Worm (Caenorhabditis elegans) whole organism, late embryonic: ENCODE results near the gene F59A1.6.

Experiments
- C08G9.2 ChIP-seq: sonication (generic microtip); optimal IDR thresholded peaks from 2 replicates; lab custom pipeline; 2016; ENCODE audit warnings: mild to moderate bottlenecking, missing genetic modification characterization, moderate library complexity, missing compliant biosample characterization
- K09A11.1 ChIP-seq: sonication (generic microtip); optimal IDR thresholded peaks from 2 replicates; lab custom pipeline; 2017; ENCODE audit warnings: antibody characterized with exemption, mild to moderate bottlenecking, missing genetic modification characterization, missing compliant biosample characterization; ENCODE audit not compliant: insufficient read depth
- ama-1 ChIP-seq: fragments of 150-350 bp; optimal IDR thresholded peaks from 2 replicates; lab custom pipeline; 2014
- ceh-19 ChIP-seq: fragments of 200-800 bp; sonication (Bioruptor generic); optimal IDR thresholded peaks from 2 replicates; lab custom pipeline; 2018; ENCODE audit warnings: mild to moderate bottlenecking, missing genetic modification characterization, missing compliant biosample characterization
- ceh-2 ChIP-seq: sonication (generic microtip); optimal IDR thresholded peaks from 2 replicates; lab custom pipeline; 2016; ENCODE audit warnings: missing genotype, missing genetic modification characterization, missing compliant biosample characterization
- ceh-22 ChIP-seq: sonication (generic microtip); optimal IDR thresholded peaks from 2 replicates; lab custom pipeline; 2017; ENCODE audit warnings: missing biosample characterization, missing genetic modification characterization
- ceh-24 ChIP-seq: sonication (generic microtip); optimal IDR thresholded peaks from 2 replicates; lab custom pipeline; 2016; ENCODE audit warnings: mild to moderate bottlenecking, missing genetic modification characterization, missing compliant biosample characterization
- ceh-48 ChIP-seq: sonication (generic microtip); optimal IDR thresholded peaks from 2 replicates; lab custom pipeline; 2016; ENCODE audit warnings: missing genetic modification characterization, inconsistent platforms, missing compliant biosample characterization
- ceh-6 ChIP-seq: fragments of 200-800 bp; sonication (Bioruptor generic); optimal IDR thresholded peaks from 2 replicates; lab custom pipeline; 2018; ENCODE audit warnings: mild to moderate bottlenecking, missing genetic modification characterization, missing compliant biosample characterization
- ceh-9 ChIP-seq: sonication (generic microtip); optimal IDR thresholded peaks from 2 replicates; lab custom pipeline; 2016; ENCODE audit warnings: mild to moderate bottlenecking, missing genetic modification characterization, inconsistent platforms, missing compliant biosample characterization
- che-1 ChIP-seq: sonication (generic microtip); optimal IDR thresholded peaks from 2 replicates; lab custom pipeline; 2016; ENCODE audit warnings: mild to moderate bottlenecking, missing genetic modification characterization, missing compliant biosample characterization
- dmd-4 ChIP-seq: sonication (generic microtip); optimal IDR thresholded peaks from 2 replicates; lab custom pipeline; 2016; ENCODE audit warnings: borderline replicate concordance, missing genetic modification characterization, missing compliant biosample characterization
- dve-1 ChIP-seq: sonication (generic microtip); optimal IDR thresholded peaks from 2 replicates; lab custom pipeline; 2017; ENCODE audit warnings: antibody characterized with exemption, mild to moderate bottlenecking, missing genetic modification characterization, missing compliant biosample characterization
- elt-2 ChIP-seq: sonication (generic microtip); optimal IDR thresholded peaks from 2 replicates; lab custom pipeline; 2016; ENCODE audit warnings: missing genetic modification reagents, missing genetic modification characterization, missing compliant biosample characterization
- ets-4 ChIP-seq: sonication (generic microtip); optimal IDR thresholded peaks from 2 replicates; lab custom pipeline; 2016; ENCODE audit warnings: missing genetic modification characterization, missing compliant biosample characterization
- fax-1 ChIP-seq: sonication (generic microtip); optimal IDR thresholded peaks from 2 replicates; lab custom pipeline; 2016; ENCODE audit warnings: missing genotype, missing genetic modification characterization, missing compliant biosample characterization
- fkh-10 ChIP-seq: fragments of 150-350 bp; optimal IDR thresholded peaks from 2 replicates; lab custom pipeline; 2014; ENCODE audit warnings: missing biosample characterization, missing genetic modification reagents, missing genetic modification characterization
- fkh-6 ChIP-seq: sonication (generic microtip); optimal IDR thresholded peaks from 2 replicates; lab custom pipeline; 2016; ENCODE audit warnings: missing genetic modification characterization, missing compliant biosample characterization
- gmeb-2 ChIP-seq: sonication (generic microtip); optimal IDR thresholded peaks from 2 replicates; lab custom pipeline; 2016; ENCODE audit warnings: missing genetic modification characterization, inconsistent platforms, missing compliant biosample characterization
- hlh-13 ChIP-seq: fragments of 200-800 bp; sonication (Bioruptor generic); optimal IDR thresholded peaks from 2 replicates; lab custom pipeline; 2018; ENCODE audit warnings: mild to moderate bottlenecking, missing genetic modification characterization, missing compliant biosample characterization
- hlh-15 ChIP-seq: sonication (generic microtip); optimal IDR thresholded peaks from 2 replicates; lab custom pipeline; 2016; ENCODE audit warnings: missing genetic modification characterization, missing compliant biosample characterization
- hlh-30 ChIP-seq: sonication (generic microtip); optimal IDR thresholded peaks from 2 replicates; lab custom pipeline; 2017; ENCODE audit warnings: antibody characterized with exemption, missing genetic modification characterization, missing compliant biosample characterization; ENCODE audit not compliant: insufficient read depth
- hlh-6 ChIP-seq: sonication (generic microtip); optimal IDR thresholded peaks from 2 replicates; lab custom pipeline; 2016; ENCODE audit warnings: missing genotype, missing genetic modification characterization, missing compliant biosample characterization
- hlh-8 ChIP-seq: sonication (generic microtip); optimal IDR thresholded peaks from 2 replicates; lab custom pipeline; 2016; ENCODE audit warnings: missing genotype, missing genetic modification characterization, missing compliant biosample characterization
- lin-11 ChIP-seq: fragments of 200-800 bp; sonication (Bioruptor generic); optimal IDR thresholded peaks from 2 replicates; lab custom pipeline; 2018; ENCODE audit warnings: mild to moderate bottlenecking, missing genetic modification characterization, missing compliant biosample characterization
- madf-2 ChIP-seq: sonication (generic microtip); optimal IDR thresholded peaks from 2 replicates; lab custom pipeline; 2017; ENCODE audit warnings: missing genetic modification characterization, missing compliant biosample characterization
- mec-3 ChIP-seq: sonication (generic microtip); optimal IDR thresholded peaks from 2 replicates; lab custom pipeline; 2016; ENCODE audit warnings: borderline replicate concordance, missing genetic modification characterization, missing compliant biosample characterization
- nfya-1 ChIP-seq: sonication (generic microtip); optimal IDR thresholded peaks from 2 replicates; lab custom pipeline; 2017; ENCODE audit warnings: missing genetic modification characterization, mild to moderate bottlenecking, missing compliant biosample characterization, antibody characterized with exemption, moderate library complexity
- odd-2 ChIP-seq: sonication (generic microtip); optimal IDR thresholded peaks from 2 replicates; lab custom pipeline; 2017; ENCODE audit warnings: antibody characterized with exemption, mild to moderate bottlenecking, missing genetic modification characterization, missing compliant biosample characterization
- pag-3 ChIP-seq: sonication (generic microtip); optimal IDR thresholded peaks from 2 replicates; lab custom pipeline; 2016; ENCODE audit warnings: missing compliant biosample characterization, missing genetic modification characterization, borderline replicate concordance
- pax-1 ChIP-seq: fragments of 150-350 bp; optimal IDR thresholded peaks from 2 replicates; lab custom pipeline; 2014; ENCODE audit warnings: missing biosample characterization, missing genetic modification characterization
- pha-2 ChIP-seq: sonication (generic microtip); optimal IDR thresholded peaks from 2 replicates; lab custom pipeline; 2017; ENCODE audit warnings: mild to moderate bottlenecking, missing genetic modification characterization, missing compliant biosample characterization
- ref-2 ChIP-seq: sonication (generic microtip); optimal IDR thresholded peaks from 2 replicates; lab custom pipeline; 2016; ENCODE audit warnings: missing genetic modification characterization, missing compliant biosample characterization
- rnt-1 ChIP-seq: sonication (generic microtip); optimal IDR thresholded peaks from 2 replicates; lab custom pipeline; 2016; ENCODE audit warnings: missing genetic modification characterization, missing compliant biosample characterization
- sdc-2 ChIP-seq: sonication (generic microtip); optimal IDR thresholded peaks from 2 replicates; lab custom pipeline; 2016; ENCODE audit warnings: missing genotype, missing genetic modification characterization, missing compliant biosample characterization
- syd-9 ChIP-seq: sonication (generic microtip); optimal IDR thresholded peaks from 2 replicates; lab custom pipeline; 2016; ENCODE audit warnings: mild to moderate bottlenecking, missing genetic modification characterization, moderate library complexity, missing compliant biosample characterization
- tbx-2 ChIP-seq: sonication (generic microtip); optimal IDR thresholded peaks from 2 replicates; lab custom pipeline; 2016; ENCODE audit warnings: missing genetic modification characterization, missing compliant biosample characterization
- ttx-3 ChIP-seq: sonication (generic microtip); optimal IDR thresholded peaks from 2 replicates; lab custom pipeline; 2016; ENCODE audit warnings: missing genetic modification reagents, missing genetic modification characterization, missing compliant biosample characterization
- unc-3 ChIP-seq, 2 experiments: fragments of 200-800 bp in 1 of 2; sonication (Bioruptor generic) in 1 of 2; sonication (generic microtip) in 1 of 2; conservative IDR thresholded peaks in 1 of 2; optimal IDR thresholded peaks in 1 of 2; 2 replicates each; pipeline versions ENCODE4 v1.3.6 to Lab custom; 2016 to 2022; ENCODE audit warnings: missing compliant biosample characterization in 2 of 2, missing genetic modification characterization in 2 of 2, missing genetic modification reagents in 1 of 2
- unc-55 ChIP-seq: sonication (generic microtip); optimal IDR thresholded peaks from 2 replicates; lab custom pipeline; 2017; ENCODE audit warnings: missing biosample characterization, missing genetic modification reagents, missing genetic modification characterization
- unc-86 ChIP-seq: sonication (generic microtip); optimal IDR thresholded peaks from 2 replicates; lab custom pipeline; 2016; ENCODE audit warnings: missing genetic modification characterization, missing compliant biosample characterization
- ztf-16 ChIP-seq: sonication (generic microtip); optimal IDR thresholded peaks from 2 replicates; lab custom pipeline; 2017; ENCODE audit warnings: missing genetic modification characterization, missing compliant biosample characterization

The F59A1.6 gene

ce11 chrV:17684857-17685256, at the start of gene F59A1.6, which contains the start of gene F59A1.16:
F59A1.6 (plus strand) TSS chrV:17685141.
F59A1.16 (minus strand) TSS chrV:17684957.
- no peak for TF ChIP-seq unc-86 (tag; lab: Kevin White, UChicago)
- TF ChIP-seq hlh-30 (tag; lab: Kevin White, UChicago) = no peak
- TF ChIP-seq ceh-2 = no peak
- no peak for TF ChIP-seq fax-1 (tag; lab: Kevin White, UChicago)
- TF ChIP-seq ceh-22 (tag; lab: Kevin White, UChicago) = no peak
- no peak for TF ChIP-seq C08G9.2 (tag; lab: Kevin White, UChicago)
- TF ChIP-seq unc-3 (GFP tag; conservative IDR thresholded peaks at IDR 0.05; lab: Robert Waterston, UW) = no peak
- no peak for TF ChIP-seq unc-3 (tag; optimal IDR thresholded peaks at IDR 0.05; lab: Kevin White, UChicago)
- TF ChIP-seq K09A11.1 (tag; lab: Kevin White, UChicago) = no peak

- no peak for TF ChIP-seq hlh-8 (tag; lab: Kevin White, UChicago)
- no peak for TF ChIP-seq ets-4 (tag; lab: Kevin White, UChicago)
- TF ChIP-seq fkh-6 = no peak
- no peak for TF ChIP-seq ref-2 (tag; lab: Kevin White, UChicago)
- TF ChIP-seq sdc-2 = no peak
- no peak for TF ChIP-seq hlh-6 (tag; lab: Kevin White, UChicago)
- TF ChIP-seq odd-2 (tag; lab: Kevin White, UChicago) = no peak
- TF ChIP-seq ztf-16 (tag; lab: Kevin White, UChicago) = no peak
- TF ChIP-seq fkh-10 (GFP tag; lab: Kevin White, UChicago) = no peak
- TF ChIP-seq elt-2 = no peak
- no peak for TF ChIP-seq gmeb-2 (tag; lab: Kevin White, UChicago)
- TF ChIP-seq ceh-48 (tag; lab: Kevin White, UChicago) = no peak
- TF ChIP-seq pax-1 = no peak
- no peak for TF ChIP-seq hlh-15 (tag; lab: Kevin White, UChicago)
- TF ChIP-seq syd-9 (tag; lab: Kevin White, UChicago) = no peak
- TF ChIP-seq ceh-6 = no peak
- no peak for TF ChIP-seq hlh-13 (GFP tag; lab: Kevin White, UChicago)
- TF ChIP-seq dve-1 = no peak
- TF ChIP-seq unc-55 (GFP tag; lab: Kevin White, UChicago) = no peak
- TF ChIP-seq ceh-19 = no peak
These were observed 34.5 kb upstream of the F59A1.6 start, which contains the start of gene fbxa-192 for ce11 chrV:17650427-17650826. fbxa-192 (minus strand) TSS chrV:17650527.

ce11 chrV:17655205-17655604, 29.7 kb upstream of the F59A1.6 start:
- TF ChIP-seq rnt-1 (tag; lab: Kevin White, UChicago) = no peak
- TF ChIP-seq lin-11 (tag; lab: Kevin White, UChicago) = no peak
- no peak for TF ChIP-seq fax-1 (tag; lab: Kevin White, UChicago)
- TF ChIP-seq tbx-2 = no peak
- TF ChIP-seq ama-1 (lab: Kevin White, UChicago) = no peak
- TF ChIP-seq ceh-9 (tag; lab: Kevin White, UChicago) = no peak
- TF ChIP-seq nfya-1 (tag; lab: Kevin White, UChicago) = no peak
- TF ChIP-seq ceh-22 (tag; lab: Kevin White, UChicago) = no peak

- TF ChIP-seq mec-3 (tag; lab: Kevin White, UChicago) (no peak), dmd-4 (no peak), ceh-22 (tag; lab: Kevin White, UChicago) (no peak), rnt-1 (tag; lab: Kevin White, UChicago) (no peak), ttx-3 (tag; lab: Kevin White, UChicago) (no peak), C08G9.2 (tag; lab: Kevin White, UChicago) (no peak), hlh-15 (tag; lab: Kevin White, UChicago) (no peak), ref-2 (tag; lab: Kevin White, UChicago) (no peak), unc-86 (tag; lab: Kevin White, UChicago) (no peak), tbx-2 (no peak), fax-1 (tag; lab: Kevin White, UChicago) (no peak), ceh-24 (tag; lab: Kevin White, UChicago) (no peak), hlh-30 (tag; lab: Kevin White, UChicago) (no peak), madf-2 (tag; lab: Kevin White, UChicago) (no peak), che-1 (tag; lab: Kevin White, UChicago) (no peak), pag-3 (no peak), unc-3 (GFP tag; conservative IDR thresholded peaks at IDR 0.05; lab: Robert Waterston, UW) (no peak), unc-3 (tag; optimal IDR thresholded peaks at IDR 0.05; lab: Kevin White, UChicago) (no peak), pha-2 (tag; lab: Kevin White, UChicago) (no peak)
These were observed 26.1 kb upstream of the F59A1.6 start for ce11 chrV:17658824-17659223.
